Worm (Caenorhabditis elegans): ENCODE measurements around the gene col-164.
A peak's percentile ranks its signal among the peaks of the same experiment; 100 is the strongest.

Gene col-164

ce11 chrX:2071392-2072001, 21.8 kb upstream of the col-164 start (continued):
- TF ChIP-seq irx-1 (tag; optimal IDR thresholded peaks at IDR 0.05) = peak; percentile 70
- peak; percentile 59 for TF ChIP-seq sup-37 (GFP tag; optimal IDR thresholded peaks at IDR 0.05)
- TF ChIP-seq unc-86 (tag; optimal IDR thresholded peaks at IDR 0.05) = peak; percentile 74
- no peak for TF ChIP-seq lir-3 (tag; optimal IDR thresholded peaks at IDR 0.05; ENCODE audit: poor library complexity)
- TF ChIP-seq hpl-2 (GFP tag; optimal IDR thresholded peaks at IDR 0.05) = no peak
- peak; percentile 80 for TF ChIP-seq xbp-1 (tag; optimal IDR thresholded peaks at IDR 0.05)
- peak; percentile 81 for TF ChIP-seq tbx-2 (tag; optimal IDR thresholded peaks at IDR 0.05)
- TF ChIP-seq mep-1 (tag; optimal IDR thresholded peaks at IDR 0.05) = peak; percentile 91
- TF ChIP-seq sox-4 (tag; optimal IDR thresholded peaks at IDR 0.05) = peak; percentile 2
- TF ChIP-seq lin-35 (GFP tag; optimal IDR thresholded peaks at IDR 0.05) = peak; percentile 67 to 80
- no peak for TF ChIP-seq fkh-10 (GFP tag; optimal IDR thresholded peaks at IDR 0.05)
- TF ChIP-seq ceh-63 (GFP tag; optimal IDR thresholded peaks at IDR 0.05) = no peak
- TF ChIP-seq egl-13 (tag; optimal IDR thresholded peaks at IDR 0.05) = peak; percentile 63
- TF ChIP-seq pag-3 (tag; optimal IDR thresholded peaks at IDR 0.05; ENCODE audit: borderline replicate concordance, insufficient read depth) = no peak
- peak; percentile 42 for TF ChIP-seq vab-15 (tag; optimal IDR thresholded peaks at IDR 0.05)
- TF ChIP-seq ceh-88 (GFP tag; IDR thresholded peaks at IDR 0.05) = peak; percentile 39; the same call in 1 of the 2 replicates
- no peak for TF ChIP-seq unc-62 (GFP tag; optimal IDR thresholded peaks at IDR 0.05)
- TF ChIP-seq blmp-1 (tag; optimal IDR thresholded peaks at IDR 0.05) = peak; percentile 67
- TF ChIP-seq nhr-47 (tag; optimal IDR thresholded peaks at IDR 0.05) = peak; percentile 86
- peak; percentile 7 to 94 for TF ChIP-seq mdl-1 (tag; optimal IDR thresholded peaks at IDR 0.05)
- TF ChIP-seq Y116A8C.19 (tag; optimal IDR thresholded peaks at IDR 0.05; ENCODE audit: borderline replicate concordance) = no peak
- peak; percentile 20 for TF ChIP-seq nhr-77 (tag; optimal IDR thresholded peaks at IDR 0.05)
- TF ChIP-seq pax-3 (tag; optimal IDR thresholded peaks at IDR 0.05) = peak; percentile 43
- TF ChIP-seq isw-1 (GFP tag; IDR thresholded peaks at IDR 0.05) = peak; percentile 67
- TF ChIP-seq sptf-1 (tag; optimal IDR thresholded peaks at IDR 0.05) = no peak
- TF ChIP-seq zip-4 (GFP tag; optimal IDR thresholded peaks at IDR 0.05) = peak; percentile 88
- TF ChIP-seq unc-98 (GFP tag; IDR thresholded peaks at IDR 0.05) = 0 out of 2 replicates have a peak, but pooled peaks have one; percentile 13
- TF ChIP-seq skn-1 (tag; optimal IDR thresholded peaks at IDR 0.05) = peak; percentile 97
- TF ChIP-seq C34B4.2 (tag; optimal IDR thresholded peaks at IDR 0.05) = no peak
- TF ChIP-seq egl-27 (tag; optimal IDR thresholded peaks at IDR 0.05) = no peak
- TF ChIP-seq lsy-2 (tag; optimal IDR thresholded peaks at IDR 0.05) = no peak
- TF ChIP-seq aha-1 (tag; optimal IDR thresholded peaks at IDR 0.05) = peak; percentile 5
- peak; percentile 75 for TF ChIP-seq C16A3.4 (tag; optimal IDR thresholded peaks at IDR 0.05)
- TF ChIP-seq F16B12.6 (tag; optimal IDR thresholded peaks at IDR 0.05) = peak; percentile 96
- TF ChIP-seq jun-1 (tag; optimal IDR thresholded peaks at IDR 0.05) = peak; percentile 14
- TF ChIP-seq nhr-90 (tag; optimal IDR thresholded peaks at IDR 0.05; ENCODE audit: poor library complexity) = peak; percentile 83
- no peak for TF ChIP-seq alr-1 (tag; optimal IDR thresholded peaks at IDR 0.05; ENCODE audit: borderline replicate concordance)
- 0 out of 2 replicates have a peak, but pooled peaks have one; percentile 34 for TF ChIP-seq mab-9 (GFP tag; IDR thresholded peaks at IDR 0.05)
- TF ChIP-seq nhr-19 (GFP tag; conservative IDR thresholded peaks at IDR 0.05) = peak; percentile 87
- no peak for TF ChIP-seq nhr-28 (tag; optimal IDR thresholded peaks at IDR 0.05)
- TF ChIP-seq ces-1 (GFP tag; optimal IDR thresholded peaks at IDR 0.05) = no peak
- TF ChIP-seq nhr-85 (tag) = peak; percentile 96
- no peak for TF ChIP-seq nhr-76 (tag; optimal IDR thresholded peaks at IDR 0.05)
- TF ChIP-seq unc-130 (tag; optimal IDR thresholded peaks at IDR 0.05) = peak; percentile 44
- TF ChIP-seq fos-1 (tag; optimal IDR thresholded peaks at IDR 0.05) = peak; percentile 33
- TF ChIP-seq lin-39 (tag; optimal IDR thresholded peaks at IDR 0.05) = no peak
- no peak for TF ChIP-seq nhr-84 (tag; optimal IDR thresholded peaks at IDR 0.05)
- no peak for TF ChIP-seq ceh-90 (tag; optimal IDR thresholded peaks at IDR 0.05)
- TF ChIP-seq C04F5.9 (tag; optimal IDR thresholded peaks at IDR 0.05) = peak; percentile 38
- no peak for TF ChIP-seq ets-5 (GFP tag; IDR thresholded peaks at IDR 0.05)
- TF ChIP-seq lin-15B (tag; optimal IDR thresholded peaks at IDR 0.05) = peak; percentile 22
- peak; percentile 91 for TF ChIP-seq nhr-20 (tag; optimal IDR thresholded peaks at IDR 0.05)
